Worm (Caenorhabditis elegans): Measurements from ENCODE around the gene F45E1.4.
A peak's percentile ranks its signal among the peaks of the same experiment; 100 is the strongest.

The F45E1.4 gene

ce11 chrX:8015889-8016288 lies 30.1 kb downstream of the F45E1.4 start:
- TF ChIP-seq unc-130 (tag; optimal IDR thresholded peaks at IDR 0.05) (no peak), aly-2 (tag; optimal IDR thresholded peaks at IDR 0.05) (no peak), dpl-1 (GFP tag; optimal IDR thresholded peaks at IDR 0.05) (no peak), blmp-1 (tag; optimal IDR thresholded peaks at IDR 0.05) (no peak), nhr-47 (tag; optimal IDR thresholded peaks at IDR 0.05) (no peak), efl-1 (optimal IDR thresholded peaks at IDR 0.05) (no peak), efl-1 (GFP tag; optimal IDR thresholded peaks at IDR 0.05 in 1 of 2) (peak in 1 of 2 experiments; percentile 40), nhr-85 (tag) (no peak), aha-1 (tag; optimal IDR thresholded peaks at IDR 0.05) (no peak), elt-3 (tag; optimal IDR thresholded peaks at IDR 0.05) (no peak), Y116A8C.19 (tag; optimal IDR thresholded peaks at IDR 0.05; ENCODE audit: borderline replicate concordance) (no peak), rnt-1 (tag; optimal IDR thresholded peaks at IDR 0.05) (peak; percentile 0), lin-15B (tag; optimal IDR thresholded peaks at IDR 0.05) (no peak), ceh-8 (GFP tag; optimal IDR thresholded peaks at IDR 0.05) (no peak), fkh-8 (tag; optimal IDR thresholded peaks at IDR 0.05) (peak; percentile 10), efl-3 (GFP tag; optimal IDR thresholded peaks at IDR 0.05) (no peak), xbp-1 (tag; optimal IDR thresholded peaks at IDR 0.05) (no peak), jun-1 (tag; optimal IDR thresholded peaks at IDR 0.05) (no peak), unc-62 (GFP tag; optimal IDR thresholded peaks at IDR 0.05) (no peak), lin-14 (GFP tag; optimal IDR thresholded peaks at IDR 0.05) (peak; percentile 60), dsc-1 (tag; optimal IDR thresholded peaks at IDR 0.05) (no peak), mab-9 (GFP tag; IDR thresholded peaks at IDR 0.05) (no peak), nhr-71 (tag; optimal IDR thresholded peaks at IDR 0.05) (peak; percentile 28), ets-5 (GFP tag; IDR thresholded peaks at IDR 0.05) (no peak)

ce11 chrX:8017305-8017704 lies 31.5 kb downstream of the F45E1.4 start:
- TF ChIP-seq unc-98 (GFP tag; IDR thresholded peaks at IDR 0.05) (no peak), zip-4 (GFP tag; optimal IDR thresholded peaks at IDR 0.05) (no peak), efl-3 (GFP tag; optimal IDR thresholded peaks at IDR 0.05) (no peak), tlp-1 (tag; optimal IDR thresholded peaks at IDR 0.05) (no peak), xbp-1 (tag; optimal IDR thresholded peaks at IDR 0.05) (no peak), aly-2 (tag; optimal IDR thresholded peaks at IDR 0.05) (no peak), hlh-4 (tag; optimal IDR thresholded peaks at IDR 0.05) (no peak), mab-9 (GFP tag; IDR thresholded peaks at IDR 0.05) (0 out of 2 replicates have a peak, but pooled peaks have one; percentile 15), alr-1 (tag; optimal IDR thresholded peaks at IDR 0.05; ENCODE audit: borderline replicate concordance) (no peak), aha-1 (tag; optimal IDR thresholded peaks at IDR 0.05) (no peak), snpc-4 (tag; optimal IDR thresholded peaks at IDR 0.05) (no peak), rnt-1 (tag; optimal IDR thresholded peaks at IDR 0.05) (peak; percentile 62), nhr-11 (tag; optimal IDR thresholded peaks at IDR 0.05) (no peak), egl-13 (tag; optimal IDR thresholded peaks at IDR 0.05) (peak; percentile 17), fkh-4 (tag; optimal IDR thresholded peaks at IDR 0.05; ENCODE audit: borderline replicate concordance) (no peak), egl-27 (tag; optimal IDR thresholded peaks at IDR 0.05) (no peak), unc-130 (tag; optimal IDR thresholded peaks at IDR 0.05) (no peak), C04F5.9 (tag; optimal IDR thresholded peaks at IDR 0.05) (no peak), snu-23 (GFP tag; optimal IDR thresholded peaks at IDR 0.05) (peak; percentile 27), lin-14 (GFP tag; optimal IDR thresholded peaks at IDR 0.05) (peak; percentile 86), blmp-1 (tag; optimal IDR thresholded peaks at IDR 0.05) (no peak), F16B12.6 (tag; optimal IDR thresholded peaks at IDR 0.05) (no peak), unc-30 (tag; optimal IDR thresholded peaks at IDR 0.05) (no peak), swsn-7 (tag; optimal IDR thresholded peaks at IDR 0.05) (peak; percentile 0), lsy-2 (tag; optimal IDR thresholded peaks at IDR 0.05) (peak in 1 of 2 experiments; percentile 45), dsc-1 (tag; optimal IDR thresholded peaks at IDR 0.05) (peak; percentile 33), hlh-17 (GFP tag; optimal IDR thresholded peaks at IDR 0.05; ENCODE audit: borderline replicate concordance) (no peak), lin-13 (GFP tag; optimal IDR thresholded peaks at IDR 0.05) (no peak), sptf-1 (tag; optimal IDR thresholded peaks at IDR 0.05) (no peak), skn-1 (tag; optimal IDR thresholded peaks at IDR 0.05) (peak; percentile 47), lin-35 (GFP tag; optimal IDR thresholded peaks at IDR 0.05) (peak in 1 of 2 experiments; percentile 20), lin-39 (tag; optimal IDR thresholded peaks at IDR 0.05) (no peak), ceh-63 (GFP tag; optimal IDR thresholded peaks at IDR 0.05) (no peak), pag-3 (tag; optimal IDR thresholded peaks at IDR 0.05; ENCODE audit: borderline replicate concordance, insufficient read depth) (no peak), mdl-1 (tag; optimal IDR thresholded peaks at IDR 0.05) (peak in 1 of 2 experiments; percentile 16), fos-1 (tag; optimal IDR thresholded peaks at IDR 0.05) (no peak), nhr-19 (GFP tag; conservative IDR thresholded peaks at IDR 0.05) (peak; percentile 39; the same call in 1 of the 2 replicates)
